Worm (Caenorhabditis elegans) whole organism, L3 larva: ENCODE data around the gene msp-56.

Experiments
- mdl-1 ChIP-seq: fragments of 150-350 bp; optimal IDR thresholded peaks from 2 replicates; lab custom pipeline; 2014; ENCODE audit warnings: missing biosample characterization, missing genetic modification characterization
- nfya-1 ChIP-seq: sonication (generic microtip); optimal IDR thresholded peaks from 2 replicates; lab custom pipeline; 2017; ENCODE audit warnings: missing genetic modification characterization, mild to moderate bottlenecking, missing compliant biosample characterization, antibody characterized with exemption, moderate library complexity; ENCODE audit not compliant: insufficient read depth
- sea-2 ChIP-seq: fragments of 150-350 bp; sonication (generic microtip); optimal IDR thresholded peaks from 4 replicates; lab custom pipeline; 2014; ENCODE audit warnings: missing biosample characterization, missing genetic modification reagents, missing genetic modification characterization
- tbx-2 ChIP-seq: sonication (generic microtip); optimal IDR thresholded peaks from 2 replicates; lab custom pipeline; 2016; ENCODE audit warnings: mild to moderate bottlenecking, missing genetic modification characterization, missing compliant biosample characterization

- TF ChIP-seq nfya-1 (tag; lab: Kevin White, UChicago) = no peak
- no peak for TF ChIP-seq sea-2 (GFP tag; lab: Kevin White, UChicago)
- TF ChIP-seq mdl-1 (tag; lab: Kevin White, UChicago) = no peak
- no peak for TF ChIP-seq tbx-2 (tag; lab: Kevin White, UChicago)
Measured at ce11 chrIV:9840984-9841590, at the start of gene msp-56, which contains the start of gene kin-24.
